Worm (Caenorhabditis elegans) whole organism, mixed stage, embryonic: ENCODE data around the gene col-165.
A peak's percentile ranks its signal among the peaks of the same experiment; 100 is the strongest.

Source experiments
- M03D4.4 ChIP-seq: sonication (generic microtip); optimal IDR thresholded peaks from 2 replicates; lab custom pipeline; 2017; ENCODE audit warnings: mild to moderate bottlenecking, missing genetic modification characterization, missing compliant biosample characterization
- bed-3 ChIP-seq: fragments of 200-800 bp; sonication (Bioruptor generic); optimal IDR thresholded peaks from 3 replicates; lab custom pipeline; 2018; ENCODE audit warnings: mild to moderate bottlenecking, missing genetic modification characterization, moderate library complexity, missing compliant biosample characterization
- blmp-1 ChIP-seq: fragments of 150-350 bp; optimal IDR thresholded peaks from 2 replicates; lab custom pipeline; 2014; ENCODE audit warnings: missing biosample characterization, missing genetic modification characterization
- ceh-39 ChIP-seq: fragments of 150-350 bp; optimal IDR thresholded peaks from 2 replicates; lab custom pipeline; 2014; ENCODE audit warnings: missing biosample characterization, missing genetic modification characterization
- ceh-43 ChIP-seq: fragments of 200-800 bp; sonication (Bioruptor generic); optimal IDR thresholded peaks from 2 replicates; lab custom pipeline; 2018; ENCODE audit warnings: mild to moderate bottlenecking, missing genetic modification characterization, moderate library complexity, missing compliant biosample characterization
- ceh-83 ChIP-seq: fragments of 200-800 bp; sonication (Bioruptor generic); optimal IDR thresholded peaks from 2 replicates; lab custom pipeline; 2018; ENCODE audit warnings: mild to moderate bottlenecking, missing genetic modification characterization, missing compliant biosample characterization
- ces-1 ChIP-seq: fragments of 150-350 bp; optimal IDR thresholded peaks from 2 replicates; lab custom pipeline; 2014; ENCODE audit warnings: missing biosample characterization, missing genetic modification reagents, missing genetic modification characterization
- cnd-1 ChIP-seq: fragments of 200-800 bp; sonication (Bioruptor generic); optimal IDR thresholded peaks from 2 replicates; lab custom pipeline; 2018; ENCODE audit warnings: mild to moderate bottlenecking, missing genetic modification characterization, missing compliant biosample characterization
- drap-1 ChIP-seq: fragments of 200-800 bp; sonication (Bioruptor generic); optimal IDR thresholded peaks from 3 replicates; lab custom pipeline; 2018; ENCODE audit warnings: mild to moderate bottlenecking, missing genetic modification characterization, missing compliant biosample characterization
- elt-1 ChIP-seq: sonication (generic microtip); optimal IDR thresholded peaks from 2 replicates; lab custom pipeline; 2017; ENCODE audit warnings: missing genetic modification characterization, mild to moderate bottlenecking, missing compliant biosample characterization, antibody characterized with exemption, moderate library complexity, borderline replicate concordance; ENCODE audit not compliant: insufficient read depth
- elt-3 ChIP-seq: fragments of 150-350 bp; optimal IDR thresholded peaks from 2 replicates; lab custom pipeline; 2014; ENCODE audit warnings: missing biosample characterization, missing genetic modification characterization
- flh-1 ChIP-seq: fragments of 200-800 bp; sonication (Bioruptor generic); optimal IDR thresholded peaks from 2 replicates; lab custom pipeline; 2018; ENCODE audit warnings: mild to moderate bottlenecking, missing genetic modification characterization, moderate library complexity, missing compliant biosample characterization
- ham-2 ChIP-seq: fragments of 200-800 bp; sonication (Bioruptor generic); optimal IDR thresholded peaks from 2 replicates; lab custom pipeline; 2018; ENCODE audit warnings: mild to moderate bottlenecking, missing genetic modification characterization, missing compliant biosample characterization
- hlh-1 ChIP-seq: fragments of 150-350 bp; optimal IDR thresholded peaks from 2 replicates; lab custom pipeline; 2014; ENCODE audit warnings: missing biosample characterization, missing genetic modification reagents, missing genetic modification characterization
- lin-13 ChIP-seq: fragments of 150-350 bp; optimal IDR thresholded peaks from 2 replicates; lab custom pipeline; 2014; ENCODE audit warnings: missing biosample characterization, missing genetic modification characterization
- lin-32 ChIP-seq: fragments of 200-800 bp; sonication (Bioruptor generic); optimal IDR thresholded peaks from 2 replicates; lab custom pipeline; 2018; ENCODE audit warnings: mild to moderate bottlenecking, missing genetic modification characterization, missing compliant biosample characterization
- lsy-2 ChIP-seq: fragments of 150-350 bp; optimal IDR thresholded peaks from 2 replicates; lab custom pipeline; 2014; ENCODE audit warnings: missing biosample characterization, missing genetic modification characterization
- mab-5 ChIP-seq: fragments of 150-350 bp; optimal IDR thresholded peaks from 2 replicates; lab custom pipeline; 2014; ENCODE audit warnings: missing biosample characterization, missing genetic modification characterization
- mep-1 ChIP-seq: fragments of 150-350 bp; optimal IDR thresholded peaks from 2 replicates; lab custom pipeline; 2017; ENCODE audit warnings: missing biosample characterization, missing genetic modification reagents, missing genetic modification characterization, inconsistent platforms
- mls-2 ChIP-seq: sonication (generic microtip); optimal IDR thresholded peaks from 2 replicates; lab custom pipeline; 2016; ENCODE audit warnings: mild to moderate bottlenecking, missing genetic modification characterization, moderate library complexity, missing compliant biosample characterization
- nhr-12 ChIP-seq: fragments of 150-350 bp; optimal IDR thresholded peaks from 2 replicates; lab custom pipeline; 2014; ENCODE audit warnings: missing biosample characterization, missing genetic modification characterization
- nhr-2 ChIP-seq: fragments of 150-350 bp; optimal IDR thresholded peaks from 2 replicates; lab custom pipeline; 2014; ENCODE audit warnings: missing biosample characterization, missing genetic modification characterization
- nhr-237 ChIP-seq: fragments of 150-350 bp; optimal IDR thresholded peaks from 2 replicates; lab custom pipeline; 2014; ENCODE audit warnings: missing biosample characterization, missing genetic modification characterization
- nhr-28 ChIP-seq: fragments of 150-350 bp; optimal IDR thresholded peaks from 2 replicates; lab custom pipeline; 2014; ENCODE audit warnings: missing biosample characterization, missing genetic modification characterization
- nhr-76 ChIP-seq: sonication (generic microtip); optimal IDR thresholded peaks from 2 replicates; lab custom pipeline; 2017; ENCODE audit warnings: missing biosample characterization, missing genetic modification characterization
- pha-4 ChIP-seq: fragments of 150-350 bp; optimal IDR thresholded peaks from 2 replicates; lab custom pipeline; 2018; ENCODE audit warnings: missing biosample characterization, missing genetic modification reagents, missing genetic modification characterization
- sem-2 ChIP-seq: fragments of 200-800 bp; sonication (Bioruptor generic); optimal IDR thresholded peaks from 2 replicates; lab custom pipeline; 2018; ENCODE audit warnings: mild to moderate bottlenecking, missing genetic modification characterization, missing compliant biosample characterization
- snpc-4 ChIP-seq: fragments of 150-350 bp; optimal IDR thresholded peaks from 2 replicates; lab custom pipeline; 2014; ENCODE audit warnings: missing biosample characterization, missing genetic modification characterization
- sptf-1 ChIP-seq: sonication (generic microtip); optimal IDR thresholded peaks from 2 replicates; lab custom pipeline; 2017; ENCODE audit warnings: mild to moderate bottlenecking, missing genetic modification characterization, moderate library complexity, missing compliant biosample characterization
- tbx-8 ChIP-seq: fragments of 200-800 bp; sonication (Bioruptor generic); optimal IDR thresholded peaks from 2 replicates; lab custom pipeline; 2018; ENCODE audit warnings: mild to moderate bottlenecking, missing genetic modification characterization, moderate library complexity, missing compliant biosample characterization
- unc-120 ChIP-seq: sonication (generic microtip); optimal IDR thresholded peaks from 2 replicates; lab custom pipeline; 2017; ENCODE audit warnings: missing genetic modification characterization, missing compliant biosample characterization; ENCODE audit not compliant: poor library complexity, severe bottlenecking
- unc-39 ChIP-seq: fragments of 150-350 bp; optimal IDR thresholded peaks from 2 replicates; lab custom pipeline; 2014; ENCODE audit warnings: missing biosample characterization, missing genetic modification characterization
- unc-62 ChIP-seq: fragments of 150-350 bp; optimal IDR thresholded peaks from 2 replicates; lab custom pipeline; 2014; ENCODE audit warnings: missing biosample characterization, missing genetic modification reagents, missing genetic modification characterization
- zip-8 ChIP-seq: fragments of 150-350 bp; optimal IDR thresholded peaks from 2 replicates; lab custom pipeline; 2014; ENCODE audit warnings: missing biosample characterization, missing genetic modification characterization
- ztf-11 ChIP-seq: fragments of 150-350 bp; optimal IDR thresholded peaks from 2 replicates; lab custom pipeline; 2014; ENCODE audit warnings: missing biosample characterization, missing genetic modification characterization

Gene col-165

ce11 chrX:4353318-4353717 lies at the start of gene col-165:
Gene col-165 (plus strand): TSS chrX:4353618.
- TF ChIP-seq unc-120 (tag; lab: Kevin White, UChicago) (no peak), nhr-28 (no peak), sem-2 (GFP tag; lab: Kevin White, UChicago) (no peak), lin-13 (tag; lab: Kevin White, UChicago) (no peak), nhr-12 (tag; lab: Kevin White, UChicago) (no peak), ztf-11 (no peak), pha-4 (no peak), ham-2 (GFP tag; lab: Kevin White, UChicago) (no peak), hlh-1 (tag; lab: Kevin White, UChicago) (no peak), bed-3 (GFP tag; lab: Kevin White, UChicago) (no peak), elt-3 (tag; lab: Kevin White, UChicago) (no peak), ces-1 (GFP tag; lab: Kevin White, UChicago) (no peak), mab-5 (tag; lab: Kevin White, UChicago) (no peak)

ce11 chrX:4306861-4307260 lies 46.6 kb upstream of the col-165 start, which contains the start of gene pqn-15:
Gene pqn-15 (minus strand): TSS chrX:4306961.
- TF ChIP-seq drap-1 (GFP tag; lab: Kevin White, UChicago): no peak
- TF ChIP-seq tbx-8 (GFP tag; lab: Kevin White, UChicago): no peak
- no peak for TF ChIP-seq sptf-1 (tag; lab: Kevin White, UChicago)
- TF ChIP-seq nhr-237: no peak
- TF ChIP-seq nhr-28: no peak
- no peak for TF ChIP-seq nhr-76 (tag; lab: Kevin White, UChicago)
- no peak for TF ChIP-seq lsy-2 (tag; lab: Kevin White, UChicago)
- TF ChIP-seq snpc-4 (tag; lab: Kevin White, UChicago): no peak
- TF ChIP-seq ceh-43 (GFP tag; lab: Kevin White, UChicago): no peak
- TF ChIP-seq ces-1 (GFP tag; lab: Kevin White, UChicago): no peak
- no peak for TF ChIP-seq mab-5 (tag; lab: Kevin White, UChicago)
- no peak for TF ChIP-seq nhr-12 (tag; lab: Kevin White, UChicago)
- TF ChIP-seq M03D4.4 (tag; lab: Kevin White, UChicago): no peak
- no peak for TF ChIP-seq nhr-2 (tag; lab: Kevin White, UChicago)
- no peak for TF ChIP-seq mls-2
- no peak for TF ChIP-seq unc-120 (tag; lab: Kevin White, UChicago)
- no peak for TF ChIP-seq lin-13 (tag; lab: Kevin White, UChicago)
- TF ChIP-seq, all 35 proteins: peak for 0

ce11 chrX:4307559-4308005 lies 45.8 kb upstream of the col-165 start:
- TF ChIP-seq blmp-1 (tag; lab: Kevin White, UChicago) (no peak), lin-32 (GFP tag; lab: Kevin White, UChicago) (no peak), nhr-28 (no peak), ces-1 (GFP tag; lab: Kevin White, UChicago) (peak; percentile 51), lin-13 (tag; lab: Kevin White, UChicago) (peak; percentile 28), nhr-237 (no peak), sem-2 (GFP tag; lab: Kevin White, UChicago) (no peak), nhr-12 (tag; lab: Kevin White, UChicago) (no peak), ceh-43 (GFP tag; lab: Kevin White, UChicago) (peak; percentile 69), nhr-2 (tag; lab: Kevin White, UChicago) (no peak), zip-8 (tag; lab: Kevin White, UChicago) (no peak), unc-62 (GFP tag; lab: Kevin White, UChicago) (no peak), mab-5 (tag; lab: Kevin White, UChicago) (no peak), mep-1 (tag; lab: Kevin White, UChicago) (no peak), elt-3 (tag; lab: Kevin White, UChicago) (no peak), unc-39 (tag; lab: Kevin White, UChicago) (no peak), hlh-1 (tag; lab: Kevin White, UChicago) (no peak), elt-1 (tag; lab: Kevin White, UChicago) (no peak), ztf-11 (no peak), pha-4 (no peak), ham-2 (GFP tag; lab: Kevin White, UChicago) (no peak), lsy-2 (tag; lab: Kevin White, UChicago) (no peak), mls-2 (peak; percentile 78), drap-1 (GFP tag; lab: Kevin White, UChicago) (no peak), ceh-83 (no peak), tbx-8 (GFP tag; lab: Kevin White, UChicago) (no peak), M03D4.4 (tag; lab: Kevin White, UChicago) (no peak), flh-1 (no peak), bed-3 (GFP tag; lab: Kevin White, UChicago) (no peak), nhr-76 (tag; lab: Kevin White, UChicago) (no peak), cnd-1 (tag; lab: Kevin White, UChicago) (peak; percentile 10), ceh-39 (no peak), sptf-1 (tag; lab: Kevin White, UChicago) (peak; percentile 19), unc-120 (tag; lab: Kevin White, UChicago) (peak; percentile 14), snpc-4 (tag; lab: Kevin White, UChicago) (no peak)
